Worm (Caenorhabditis elegans): ENCODE results near the gene C49C3.10.

The C49C3.10 gene

ce11 chrIV:17338920-17339510 lies at the start of gene C49C3.10:
TSS of gene C49C3.10 (minus strand) at chrIV:17338970.
- no peak for TF ChIP-seq unc-62 (GFP tag; optimal IDR thresholded peaks at IDR 0.05)

ce11 chrIV:17387442-17387967 lies 48.7 kb upstream of the C49C3.10 start, which contains the start of gene T02D1.8:
TSS of gene T02D1.8 (minus strand) at chrIV:17387492.
- TF ChIP-seq unc-62 (GFP tag; optimal IDR thresholded peaks at IDR 0.05), result no peak

- no peak for TF ChIP-seq unc-62 (GFP tag; optimal IDR thresholded peaks at IDR 0.05)
Observed at ce11 chrIV:17383046-17383445, 44.3 kb upstream of the C49C3.10 start, which contains the start of gene C30H6.12. TSS of gene C30H6.12 (plus strand) at chrIV:17383346.

ce11 chrIV:17382029-17382428 lies 43.3 kb upstream of the C49C3.10 start, which contains the start of gene C30H6.8:
TSS of gene C30H6.8 (plus strand) at chrIV:17382329.
- no peak for TF ChIP-seq unc-62 (GFP tag; optimal IDR thresholded peaks at IDR 0.05)

- TF ChIP-seq unc-62 (GFP tag; optimal IDR thresholded peaks at IDR 0.05), result no peak
Observed at ce11 chrIV:17380061-17380680, 41.4 kb upstream of the C49C3.10 start, which contains the start of the genes C30H6.9 and dlat-2. TSS of gene C30H6.9 (minus strand) at chrIV:17380170. TSS of gene dlat-2 (plus strand) at chrIV:17380626.

- no peak for TF ChIP-seq unc-62 (GFP tag; optimal IDR thresholded peaks at IDR 0.05)
Observed at ce11 chrIV:17376127-17376526, 37.4 kb upstream of the C49C3.10 start, which contains the start of gene haf-1. TSS of gene haf-1 (plus strand) at chrIV:17376427.

ce11 chrIV:17371469-17371868 lies 32.7 kb upstream of the C49C3.10 start, which contains the start of gene C30H6.5:
TSS of gene C30H6.5 (plus strand) at chrIV:17371769.
- no peak for TF ChIP-seq unc-62 (GFP tag; optimal IDR thresholded peaks at IDR 0.05)

ce11 chrIV:17368292-17368691 lies 29.5 kb upstream of the C49C3.10 start, which contains the start of gene trh-1:
TSS of gene trh-1 (plus strand) at chrIV:17368592.
- TF ChIP-seq unc-62 (GFP tag; optimal IDR thresholded peaks at IDR 0.05), result no peak

ce11 chrIV:17367294-17367693 lies 28.5 kb upstream of the C49C3.10 start, which contains the start of gene zipt-17:
TSS of gene zipt-17 (minus strand) at chrIV:17367394.
- TF ChIP-seq unc-62 (GFP tag; optimal IDR thresholded peaks at IDR 0.05), result no peak

- TF ChIP-seq unc-62 (GFP tag; optimal IDR thresholded peaks at IDR 0.05), result no peak
Observed at ce11 chrIV:17361143-17361542, 22.4 kb upstream of the C49C3.10 start, which contains the start of gene clec-202. TSS of gene clec-202 (plus strand) at chrIV:17361443.

- TF ChIP-seq unc-62 (GFP tag; optimal IDR thresholded peaks at IDR 0.05), result no peak
Observed at ce11 chrIV:17351586-17351985, 12.8 kb upstream of the C49C3.10 start, which contains the start of gene clec-199. TSS of gene clec-199 (plus strand) at chrIV:17351886.

- no peak for TF ChIP-seq unc-62 (GFP tag; optimal IDR thresholded peaks at IDR 0.05)
Observed at ce11 chrIV:17346599-17347218, 7.9 kb upstream of the C49C3.10 start, which contains the start of the genes clec-197 and clec-198. TSS of gene clec-197 (minus strand) at chrIV:17346699. TSS of gene clec-198 (plus strand) at chrIV:17347168.

- no peak for TF ChIP-seq unc-62 (GFP tag; optimal IDR thresholded peaks at IDR 0.05)
Observed at ce11 chrIV:17343482-17343881, 4.7 kb upstream of the C49C3.10 start, which contains the start of gene C49C3.11. TSS of gene C49C3.11 (plus strand) at chrIV:17343782.

- no peak for TF ChIP-seq unc-62 (GFP tag; optimal IDR thresholded peaks at IDR 0.05)
Observed at ce11 chrIV:17342667-17343066, 3.9 kb upstream of the C49C3.10 start, which contains the start of gene C49C3.21. TSS of gene C49C3.21 (plus strand) at chrIV:17342967.

- no peak for TF ChIP-seq unc-62 (GFP tag; optimal IDR thresholded peaks at IDR 0.05)
Observed at ce11 chrIV:17342179-17342578, 3.4 kb upstream of the C49C3.10 start, which contains the start of gene C49C3.9. TSS of gene C49C3.9 (minus strand) at chrIV:17342314.

ce11 chrIV:17341033-17341432 lies 2.3 kb upstream of the C49C3.10 start:
- no peak for TF ChIP-seq unc-62 (GFP tag; optimal IDR thresholded peaks at IDR 0.05)
